Worm (Caenorhabditis elegans) whole organism, L2 larva: ENCODE measurements around the gene ncr-1.
A peak's percentile ranks its signal among the peaks of the same experiment; 100 is the strongest.

Experiments
- C34F6.9 ChIP-seq: fragments of 150-350 bp; optimal IDR thresholded peaks from 2 replicates; lab custom pipeline; 2014; ENCODE audit warnings: missing biosample characterization, missing genetic modification characterization
- F13H6.1 ChIP-seq: sonication (generic microtip); optimal IDR thresholded peaks from 2 replicates; lab custom pipeline; 2016; ENCODE audit warnings: missing genetic modification characterization, missing compliant biosample characterization
- R02D3.7 ChIP-seq: fragments of 150-350 bp; optimal IDR thresholded peaks from 2 replicates; lab custom pipeline; 2014; ENCODE audit warnings: missing biosample characterization, missing genetic modification characterization
- Y55F3AM.14 ChIP-seq: fragments of 200-800 bp; sonication (Bioruptor generic); optimal IDR thresholded peaks from 2 replicates; lab custom pipeline; 2018; ENCODE audit warnings: mild to moderate bottlenecking, missing genetic modification characterization, missing compliant biosample characterization
- alr-1 ChIP-seq: fragments of 150-350 bp; optimal IDR thresholded peaks from 2 replicates; lab custom pipeline; 2014; ENCODE audit warnings: missing biosample characterization, missing genetic modification characterization
- blmp-1 ChIP-seq: sonication (generic microtip); optimal IDR thresholded peaks from 2 replicates; lab custom pipeline; 2017; ENCODE audit warnings: missing genetic modification characterization, mild to moderate bottlenecking, missing compliant biosample characterization, antibody characterized with exemption, moderate library complexity; ENCODE audit not compliant: insufficient read depth
- ceh-16 ChIP-seq: fragments of 150-350 bp; optimal IDR thresholded peaks from 2 replicates; lab custom pipeline; 2014; ENCODE audit warnings: missing biosample characterization, missing genetic modification characterization
- ceh-82 ChIP-seq: fragments of 150-350 bp; optimal IDR thresholded peaks from 2 replicates; lab custom pipeline; 2014; ENCODE audit warnings: missing biosample characterization, missing genetic modification characterization
- crh-2 ChIP-seq: sonication (generic microtip); optimal IDR thresholded peaks from 2 replicates; lab custom pipeline; 2017; ENCODE audit warnings: missing biosample characterization, missing genetic modification characterization
- dmd-4 ChIP-seq: sonication (generic microtip); optimal IDR thresholded peaks from 2 replicates; lab custom pipeline; 2017; ENCODE audit warnings: missing biosample characterization, missing genetic modification characterization
- egl-27 ChIP-seq: sonication (generic microtip); optimal IDR thresholded peaks from 3 replicates; lab custom pipeline; 2017; ENCODE audit warnings: missing biosample characterization, missing genetic modification reagents, missing genetic modification characterization
- elt-1 ChIP-seq: fragments of 150-350 bp; optimal IDR thresholded peaks from 2 replicates; lab custom pipeline; 2014; ENCODE audit warnings: missing biosample characterization, missing genetic modification characterization
- elt-3 ChIP-seq: sonication (generic microtip); optimal IDR thresholded peaks from 2 replicates; lab custom pipeline; 2017; ENCODE audit warnings: missing biosample characterization, missing genetic modification characterization
- fos-1 ChIP-seq: fragments of 150-350 bp; optimal IDR thresholded peaks from 2 replicates; lab custom pipeline; 2014; ENCODE audit warnings: missing biosample characterization, missing genetic modification characterization
- gmeb-1 ChIP-seq: fragments of 150-350 bp; optimal IDR thresholded peaks from 2 replicates; lab custom pipeline; 2014; ENCODE audit warnings: missing biosample characterization, missing genetic modification characterization
- lin-11 ChIP-seq: fragments of 150-350 bp; sonication (generic microtip); optimal IDR thresholded peaks from 2 replicates; lab custom pipeline; 2014; ENCODE audit warnings: missing biosample characterization, missing genetic modification characterization, inconsistent platforms, mixed read lengths
- lin-13 ChIP-seq: fragments of 150-350 bp; optimal IDR thresholded peaks from 2 replicates; lab custom pipeline; 2014; ENCODE audit warnings: missing biosample characterization, missing genetic modification reagents, missing genetic modification characterization
- lsy-2 ChIP-seq, 2 experiments: fragments of 150-350 bp in 1 of 2; sonication (generic microtip) in 1 of 2; optimal IDR thresholded peaks; 2 replicates each; lab custom pipeline; 2014 to 2017; ENCODE audit warnings: missing biosample characterization in 2 of 2, missing genetic modification characterization in 2 of 2
- mab-5 ChIP-seq: fragments of 150-350 bp; optimal IDR thresholded peaks from 2 replicates; lab custom pipeline; 2014; ENCODE audit warnings: missing biosample characterization, missing genetic modification characterization
- mdl-1 ChIP-seq, 2 experiments: fragments of 150-350 bp in 1 of 2; sonication (generic microtip) in 1 of 2; optimal IDR thresholded peaks; 2 replicates each; lab custom pipeline; 2017; ENCODE audit warnings: missing biosample characterization in 2 of 2, missing genetic modification characterization in 2 of 2
- nhr-12 ChIP-seq: fragments of 150-350 bp; optimal IDR thresholded peaks from 2 replicates; lab custom pipeline; 2014; ENCODE audit warnings: missing biosample characterization, missing genetic modification characterization
- nhr-129 ChIP-seq: fragments of 150-350 bp; optimal IDR thresholded peaks from 2 replicates; lab custom pipeline; 2014; ENCODE audit warnings: missing biosample characterization, missing genetic modification characterization
- nhr-21 ChIP-seq: fragments of 150-350 bp; optimal IDR thresholded peaks from 2 replicates; lab custom pipeline; 2014; ENCODE audit warnings: missing biosample characterization, missing genetic modification characterization
- nhr-23 ChIP-seq: fragments of 150-350 bp; optimal IDR thresholded peaks from 2 replicates; lab custom pipeline; 2014; ENCODE audit warnings: missing biosample characterization, missing genetic modification reagents, missing genetic modification characterization
- nhr-25 ChIP-seq: fragments of 150-350 bp; sonication (generic microtip); optimal IDR thresholded peaks from 3 replicates; lab custom pipeline; 2014; ENCODE audit warnings: missing biosample characterization, missing genetic modification characterization
- nhr-6 ChIP-seq: fragments of 150-350 bp; optimal IDR thresholded peaks from 2 replicates; lab custom pipeline; 2014; ENCODE audit warnings: missing biosample characterization, missing genetic modification characterization
- nhr-77 ChIP-seq: fragments of 150-350 bp; optimal IDR thresholded peaks from 2 replicates; lab custom pipeline; 2014; ENCODE audit warnings: missing biosample characterization, missing genetic modification characterization
- sem-4 ChIP-seq: fragments of 150-350 bp; optimal IDR thresholded peaks from 2 replicates; lab custom pipeline; 2014; ENCODE audit warnings: missing biosample characterization, missing genetic modification reagents, missing genetic modification characterization
- skn-1 ChIP-seq: sonication (generic microtip); optimal IDR thresholded peaks from 2 replicates; lab custom pipeline; 2017; ENCODE audit warnings: missing biosample characterization, missing genetic modification characterization
- sma-9 ChIP-seq, 2 experiments: fragments of 150-350 bp in 1 of 2; sonication (generic microtip) in 1 of 2; optimal IDR thresholded peaks; 2 replicates each; lab custom pipeline; 2014 to 2016; ENCODE audit warnings: missing genetic modification characterization in 2 of 2, mild to moderate bottlenecking in 1 of 2, missing biosample characterization in 1 of 2, missing compliant biosample characterization in 1 of 2, missing genetic modification reagents in 1 of 2, moderate library complexity in 1 of 2
- unc-39 ChIP-seq: fragments of 150-350 bp; optimal IDR thresholded peaks from 2 replicates; lab custom pipeline; 2014; ENCODE audit warnings: missing biosample characterization, missing genetic modification characterization
- unc-55 ChIP-seq: fragments of 150-350 bp; sonication (generic microtip); optimal IDR thresholded peaks from 3 replicates; lab custom pipeline; 2014; ENCODE audit warnings: missing biosample characterization, missing genetic modification reagents, missing genetic modification characterization
- ztf-1 ChIP-seq: fragments of 200-800 bp; sonication (Bioruptor generic); conservative IDR thresholded peaks from 2 replicates; pipeline ENCODE4 v1.3.6; 2022; ENCODE audit warnings: missing genetic modification characterization, missing compliant biosample characterization
- ztf-11 ChIP-seq: sonication (generic microtip); optimal IDR thresholded peaks from 2 replicates; lab custom pipeline; 2017; ENCODE audit warnings: missing biosample characterization, missing genetic modification characterization
- ztf-4 ChIP-seq: fragments of 150-350 bp; optimal IDR thresholded peaks from 2 replicates; lab custom pipeline; 2014; ENCODE audit warnings: missing biosample characterization, missing genetic modification characterization

The ncr-1 gene

ce11 chrX:4457853-4458322, 30.8 kb downstream of the ncr-1 start, which contains the start of gene aps-2:
Gene aps-2, plus strand, starts transcription at chrX:4458272.
- TF ChIP-seq ceh-16 (tag; lab: Kevin White, UChicago) = peak; percentile 4
- TF ChIP-seq lin-11 (tag; lab: Kevin White, UChicago) = peak; percentile 74
- TF ChIP-seq mab-5 (tag; lab: Kevin White, UChicago) = peak; percentile 49
- peak; percentile 86 for TF ChIP-seq unc-55
- TF ChIP-seq lsy-2 (tag; optimal IDR thresholded peaks at IDR 0.05; lab: Kevin White, UChicago) = peak in 1 of 2 experiments; percentile 49
- TF ChIP-seq nhr-129 (tag; lab: Kevin White, UChicago) = peak; percentile 65
- peak; percentile 56 for TF ChIP-seq F13H6.1
- peak; percentile 1 to 3 for TF ChIP-seq mdl-1 (tag; optimal IDR thresholded peaks at IDR 0.05; lab: Kevin White, UChicago)
- no peak for TF ChIP-seq egl-27
- peak; percentile 25 for TF ChIP-seq nhr-21 (tag; lab: Kevin White, UChicago)
- peak; percentile 56 for TF ChIP-seq C34F6.9 (tag; lab: Kevin White, UChicago)
- peak; percentile 18 for TF ChIP-seq ceh-82
- no peak for TF ChIP-seq Y55F3AM.14
- no peak for TF ChIP-seq ztf-4
- TF ChIP-seq lin-13 = peak; percentile 60
- no peak for TF ChIP-seq sem-4 (tag; lab: Kevin White, UChicago)
- TF ChIP-seq sma-9 (GFP tag; optimal IDR thresholded peaks at IDR 0.05; lab: Kevin White, UChicago) = peak; percentile 53
- TF ChIP-seq sma-9 (tag; optimal IDR thresholded peaks at IDR 0.05; lab: Kevin White, UChicago) = no peak
- TF ChIP-seq R02D3.7 (tag; lab: Kevin White, UChicago) = peak; percentile 37
- peak; percentile 35 for TF ChIP-seq fos-1 (tag; lab: Kevin White, UChicago)
- TF ChIP-seq dmd-4 (tag; lab: Kevin White, UChicago) = no peak
- TF ChIP-seq crh-2 = peak; percentile 68

ce11 chrX:4453820-4454219, 34.8 kb downstream of the ncr-1 start, which contains the start of gene F02E8.4:
Gene F02E8.4, plus strand, starts transcription at chrX:4454120.
- no peak for TF ChIP-seq alr-1 (tag; lab: Kevin White, UChicago)
- no peak for TF ChIP-seq mdl-1 (tag; optimal IDR thresholded peaks at IDR 0.05; lab: Kevin White, UChicago)
- no peak for TF ChIP-seq ztf-1 (GFP tag; lab: Robert Waterston, UW)
- TF ChIP-seq nhr-12 (tag; lab: Kevin White, UChicago) = no peak

- TF ChIP-seq nhr-6 (tag; lab: Kevin White, UChicago) (no peak), nhr-21 (tag; lab: Kevin White, UChicago) (no peak), nhr-23 (tag; lab: Kevin White, UChicago) (no peak), nhr-129 (tag; lab: Kevin White, UChicago) (no peak), elt-3 (tag; lab: Kevin White, UChicago) (no peak), mdl-1 (tag; optimal IDR thresholded peaks at IDR 0.05; lab: Kevin White, UChicago) (no peak), nhr-77 (tag; lab: Kevin White, UChicago) (no peak), dmd-4 (tag; lab: Kevin White, UChicago) (no peak), sem-4 (tag; lab: Kevin White, UChicago) (no peak), C34F6.9 (tag; lab: Kevin White, UChicago) (no peak), unc-39 (tag; lab: Kevin White, UChicago) (no peak), ztf-1 (GFP tag; lab: Robert Waterston, UW) (no peak), ztf-11 (tag; lab: Kevin White, UChicago) (no peak), blmp-1 (no peak), fos-1 (tag; lab: Kevin White, UChicago) (no peak)
Measured at ce11 chrX:4453101-4453500, 35.6 kb downstream of the ncr-1 start.

ce11 chrX:4451936-4452335, 36.7 kb downstream of the ncr-1 start:
- TF ChIP-seq skn-1 (tag; lab: Kevin White, UChicago) (no peak), lsy-2 (tag; optimal IDR thresholded peaks at IDR 0.05; lab: Kevin White, UChicago) (no peak), nhr-6 (tag; lab: Kevin White, UChicago) (no peak), ztf-11 (tag; lab: Kevin White, UChicago) (no peak)

- no peak for TF ChIP-seq nhr-25 (tag; lab: Kevin White, UChicago)
- TF ChIP-seq gmeb-1 = no peak
- no peak for TF ChIP-seq unc-39 (tag; lab: Kevin White, UChicago)
- no peak for TF ChIP-seq nhr-77 (tag; lab: Kevin White, UChicago)
- TF ChIP-seq crh-2 = no peak
- no peak for TF ChIP-seq lin-13
- no peak for TF ChIP-seq blmp-1
- no peak for TF ChIP-seq ceh-16 (tag; lab: Kevin White, UChicago)
- TF ChIP-seq alr-1 (tag; lab: Kevin White, UChicago) = no peak
- TF ChIP-seq unc-55 = no peak
- TF ChIP-seq R02D3.7 (tag; lab: Kevin White, UChicago) = no peak
- TF ChIP-seq ztf-1 (GFP tag; lab: Robert Waterston, UW) = no peak
- TF ChIP-seq ztf-11 (tag; lab: Kevin White, UChicago) = no peak
- TF ChIP-seq mdl-1 (tag; optimal IDR thresholded peaks at IDR 0.05; lab: Kevin White, UChicago) = no peak
- TF ChIP-seq fos-1 (tag; lab: Kevin White, UChicago) = no peak
- no peak for TF ChIP-seq egl-27
- no peak for TF ChIP-seq nhr-21 (tag; lab: Kevin White, UChicago)
- TF ChIP-seq elt-1 (tag; lab: Kevin White, UChicago) = no peak
Measured at ce11 chrX:4448283-4448682, 40.4 kb downstream of the ncr-1 start, which contains the start of gene mltn-13. Gene mltn-13, minus strand, starts transcription at chrX:4448383.
